Worm (Caenorhabditis elegans) whole organism, L4 larva: ENCODE data around the gene M04D8.7.

Experiments
- F44E2.7 ChIP-seq: fragments of 200-800 bp; sonication (Bioruptor generic); IDR thresholded peaks from 2 replicates; pipeline ENCODE4 v2.1.2; 2022; ENCODE audit warnings: missing genetic modification characterization, missing compliant biosample characterization
- R02D3.7 ChIP-seq: fragments of 150-350 bp; sonication (generic microtip); optimal IDR thresholded peaks from 3 replicates; lab custom pipeline; 2014; ENCODE audit warnings: missing biosample characterization, missing genetic modification characterization
- T26A8.4 ChIP-seq: fragments of 200-800 bp; sonication (Bioruptor generic); IDR thresholded peaks from 2 replicates; pipeline ENCODE4 v1.3.6; 2022; ENCODE audit warnings: missing genetic modification characterization, missing compliant biosample characterization
- Y48G9A.11 ChIP-seq: fragments of 200-800 bp; sonication (Bioruptor generic); IDR thresholded peaks from 2 replicates; pipeline ENCODE4 v1.3.6; 2022; ENCODE audit warnings: missing genetic modification reagents, missing genetic modification characterization, missing compliant biosample characterization
- Y5F2A.4 ChIP-seq: fragments of 200-800 bp; sonication (Bioruptor generic); optimal IDR thresholded peaks from 2 replicates; lab custom pipeline; 2018; ENCODE audit warnings: mild to moderate bottlenecking, missing genetic modification characterization, missing compliant biosample characterization
- aha-1 ChIP-seq: fragments of 150-350 bp; peaks from one replicate; lab custom pipeline; 2014; ENCODE audit warnings: missing biosample characterization, missing genetic modification characterization
- aly-2 ChIP-seq: sonication (generic microtip); optimal IDR thresholded peaks from 2 replicates; lab custom pipeline; 2018; ENCODE audit warnings: missing biosample characterization, missing genetic modification characterization
- ceh-28 ChIP-seq: fragments of 150-350 bp; optimal IDR thresholded peaks from 2 replicates; lab custom pipeline; 2014; ENCODE audit warnings: missing biosample characterization, missing genetic modification reagents, missing genetic modification characterization
- ceh-32 ChIP-seq: sonication (generic microtip); optimal IDR thresholded peaks from 2 replicates; lab custom pipeline; 2016; ENCODE audit warnings: mild to moderate bottlenecking, missing genetic modification characterization, missing compliant biosample characterization; ENCODE audit not compliant: poor library complexity
- ceh-44 ChIP-seq: fragments of 200-800 bp; sonication (Bioruptor generic); IDR thresholded peaks from 2 replicates; pipeline ENCODE4 v1.3.6; 2022; ENCODE audit warnings: missing genetic modification reagents, missing genetic modification characterization, missing compliant biosample characterization
- ceh-62 ChIP-seq: sonication (generic microtip); optimal IDR thresholded peaks from 2 replicates; lab custom pipeline; 2017; ENCODE audit warnings: missing biosample characterization, missing genetic modification characterization
- cey-2 ChIP-seq: sonication (generic microtip); optimal IDR thresholded peaks from 3 replicates; lab custom pipeline; 2017; ENCODE audit warnings: missing genetic modification characterization, mild to moderate bottlenecking, missing compliant biosample characterization, antibody characterized with exemption, borderline replicate concordance; ENCODE audit not compliant: insufficient read depth
- ctbp-1 ChIP-seq: fragments of 200-800 bp; sonication (Bioruptor generic); IDR thresholded peaks from 2 replicates; pipeline ENCODE4 v1.3.6; 2022; ENCODE audit warnings: missing genetic modification reagents, missing genetic modification characterization, missing compliant biosample characterization
- daf-16 ChIP-seq, 3 experiments: sonication (generic microtip); optimal IDR thresholded peaks; 2 replicates each; lab custom pipeline; 2016 to 2017; ENCODE audit warnings: missing genetic modification characterization in 3 of 3, missing genetic modification reagents in 3 of 3, mild to moderate bottlenecking in 2 of 3, missing compliant biosample characterization in 2 of 3, missing biosample characterization in 1 of 3, moderate library complexity in 1 of 3
- daf-19 ChIP-seq: fragments of 200-800 bp; sonication (Bioruptor generic); conservative IDR thresholded peaks from 2 replicates; pipeline ENCODE4 v1.3.6; 2022; ENCODE audit warnings: missing genetic modification characterization, missing compliant biosample characterization
- dmd-6 ChIP-seq: fragments of 200-800 bp; sonication (Bioruptor generic); IDR thresholded peaks from 2 replicates; pipeline ENCODE4 v1.3.6; 2022; ENCODE audit warnings: missing genetic modification reagents, missing genetic modification characterization, missing compliant biosample characterization
- dve-1 ChIP-seq: sonication (generic microtip); optimal IDR thresholded peaks from 2 replicates; lab custom pipeline; 2017; ENCODE audit warnings: antibody characterized with exemption, mild to moderate bottlenecking, missing genetic modification characterization, missing compliant biosample characterization; ENCODE audit not compliant: insufficient read depth
- fos-1 ChIP-seq: fragments of 150-350 bp; optimal IDR thresholded peaks from 2 replicates; lab custom pipeline; 2014; ENCODE audit warnings: missing biosample characterization, missing genetic modification characterization
- gei-8 ChIP-seq: fragments of 200-800 bp; sonication (Bioruptor generic); optimal IDR thresholded peaks from 2 replicates; lab custom pipeline; 2018; ENCODE audit warnings: mild to moderate bottlenecking, missing genetic modification characterization, missing compliant biosample characterization
- lin-29 ChIP-seq: fragments of 200-800 bp; sonication (Bioruptor generic); IDR thresholded peaks from 2 replicates; pipeline ENCODE4 v1.3.6; 2022; ENCODE audit warnings: missing genetic modification reagents, missing genetic modification characterization, missing compliant biosample characterization
- lir-3 ChIP-seq: sonication (generic microtip); optimal IDR thresholded peaks from 2 replicates; lab custom pipeline; 2016; ENCODE audit warnings: mild to moderate bottlenecking, missing genetic modification characterization, missing compliant biosample characterization
- lsy-2 ChIP-seq, 2 experiments: fragments of 150-350 bp in 1 of 2; sonication (generic microtip) in 1 of 2; optimal IDR thresholded peaks; 2 replicates each; lab custom pipeline; 2014 to 2017; ENCODE audit warnings: missing biosample characterization in 2 of 2, missing genetic modification characterization in 2 of 2
- mdl-1 ChIP-seq, 2 experiments: fragments of 150-350 bp in 1 of 2; sonication (generic microtip) in 1 of 2; optimal IDR thresholded peaks; 2 replicates each; lab custom pipeline; 2014 to 2017; ENCODE audit warnings: missing biosample characterization in 2 of 2, missing genetic modification characterization in 2 of 2
- mdt-29 ChIP-seq: fragments of 200-800 bp; sonication (Bioruptor generic); IDR thresholded peaks from 2 replicates; pipeline ENCODE4 v1.3.6; 2022; ENCODE audit warnings: missing genetic modification reagents, missing genetic modification characterization, missing compliant biosample characterization
- mes-2 ChIP-seq: sonication (generic microtip); optimal IDR thresholded peaks from 2 replicates; lab custom pipeline; 2016; ENCODE audit warnings: missing genotype, mild to moderate bottlenecking, missing genetic modification characterization, missing compliant biosample characterization; ENCODE audit not compliant: poor library complexity, severe bottlenecking
- mxl-2 ChIP-seq: fragments of 200-800 bp; sonication (Bioruptor generic); conservative IDR thresholded peaks from 2 replicates; pipeline ENCODE4 v1.3.6; 2022; ENCODE audit warnings: missing genetic modification reagents, missing genetic modification characterization, missing compliant biosample characterization
- nhr-10 ChIP-seq: fragments of 150-350 bp; optimal IDR thresholded peaks from 2 replicates; lab custom pipeline; 2014; ENCODE audit warnings: missing biosample characterization, missing genetic modification characterization
- nhr-28 ChIP-seq: fragments of 150-350 bp; optimal IDR thresholded peaks from 2 replicates; lab custom pipeline; 2014; ENCODE audit warnings: missing biosample characterization, missing genetic modification characterization
- nhr-41 ChIP-seq: fragments of 200-800 bp; sonication (Bioruptor generic); IDR thresholded peaks from 2 replicates; pipeline ENCODE4 v1.3.6; 2022; ENCODE audit warnings: missing genetic modification reagents, missing genetic modification characterization, missing compliant biosample characterization
- nhr-42 ChIP-seq: fragments of 200-800 bp; sonication (Bioruptor generic); IDR thresholded peaks from 2 replicates; pipeline ENCODE4 v1.3.6; 2022; ENCODE audit warnings: missing genetic modification characterization, missing compliant biosample characterization
- nhr-6 ChIP-seq: fragments of 150-350 bp; optimal IDR thresholded peaks from 2 replicates; lab custom pipeline; 2014; ENCODE audit warnings: missing biosample characterization, missing genetic modification characterization
- pqm-1 ChIP-seq: sonication (generic microtip); optimal IDR thresholded peaks from 2 replicates; lab custom pipeline; 2017; ENCODE audit warnings: missing biosample characterization, missing genetic modification characterization
- rbr-2 ChIP-seq: sonication (generic microtip); optimal IDR thresholded peaks from 2 replicates; lab custom pipeline; 2016; ENCODE audit warnings: missing genotype, missing genetic modification characterization, missing compliant biosample characterization
- saeg-2 ChIP-seq: fragments of 200-800 bp; sonication (Bioruptor generic); IDR thresholded peaks from 2 replicates; pipeline ENCODE4 v1.3.6; 2022; ENCODE audit warnings: missing genetic modification reagents, missing genetic modification characterization, missing compliant biosample characterization
- sdz-12 ChIP-seq: fragments of 200-800 bp; sonication (Bioruptor generic); optimal IDR thresholded peaks from 2 replicates; lab custom pipeline; 2018; ENCODE audit warnings: mild to moderate bottlenecking, missing genetic modification characterization, missing compliant biosample characterization
- set-16 ChIP-seq: fragments of 200-800 bp; sonication (Bioruptor generic); IDR thresholded peaks from 2 replicates; pipeline ENCODE4 v1.3.6; 2022; ENCODE audit warnings: missing genetic modification reagents, missing genetic modification characterization, missing compliant biosample characterization
- spr-3 ChIP-seq: fragments of 200-800 bp; sonication (Bioruptor generic); optimal IDR thresholded peaks from 2 replicates; lab custom pipeline; 2018; ENCODE audit warnings: mild to moderate bottlenecking, missing genetic modification characterization, missing compliant biosample characterization
- unc-39 ChIP-seq: sonication (generic microtip); optimal IDR thresholded peaks from 2 replicates; lab custom pipeline; 2017; ENCODE audit warnings: missing biosample characterization, missing genetic modification characterization
- unc-62 ChIP-seq, 3 experiments: fragments of 150-350 bp in 1 of 3; sonication (generic microtip); optimal IDR thresholded peaks in 2 of 3; peaks in 1 of 3; 1 replicate in 1 of 3; 2 replicates in 2 of 3; lab custom pipeline; 2014 to 2017; ENCODE audit warnings: missing biosample characterization in 3 of 3, missing genetic modification characterization in 3 of 3, missing genetic modification reagents in 3 of 3, missing genotype in 1 of 3
- zag-1 ChIP-seq: fragments of 150-350 bp; optimal IDR thresholded peaks from 2 replicates; lab custom pipeline; 2014; ENCODE audit warnings: missing biosample characterization, missing genetic modification characterization
- zip-2 ChIP-seq: fragments of 150-350 bp; optimal IDR thresholded peaks from 2 replicates; lab custom pipeline; 2014; ENCODE audit warnings: missing biosample characterization, missing genetic modification characterization
- ztf-11 ChIP-seq: fragments of 150-350 bp; optimal IDR thresholded peaks from 2 replicates; lab custom pipeline; 2014; ENCODE audit warnings: missing biosample characterization, missing genetic modification characterization

M04D8.7 gene

DNA sequence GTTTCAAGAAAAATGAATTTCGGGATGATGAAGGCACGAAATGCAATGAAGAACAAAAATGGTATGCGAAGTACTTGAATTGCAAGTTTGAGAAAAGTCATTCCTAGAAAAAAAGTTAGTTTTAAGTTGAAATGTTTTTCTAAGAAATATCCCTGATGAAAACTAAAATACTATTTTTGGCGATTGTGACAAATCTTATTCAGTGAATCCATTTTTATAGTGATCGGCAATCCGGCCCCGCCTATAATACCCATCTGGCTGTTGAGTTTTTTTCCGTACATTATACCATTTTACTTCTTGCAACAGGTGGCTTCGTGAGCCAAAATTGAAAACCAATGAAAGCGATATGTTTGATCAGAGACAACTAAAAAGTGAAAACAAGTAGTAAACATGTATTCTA lies 38.0 kb upstream of the M04D8.7 start, which contains the start of gene C05B5.17:
TSS of gene C05B5.17 (minus strand) at position 101 of the 400 bp plus-strand sequence.
- TF ChIP-seq set-16 (no peak), cey-2 (tag; lab: Kevin White, UChicago) (no peak), mes-2 (no peak), ztf-11 (no peak), nhr-10 (tag; lab: Kevin White, UChicago) (no peak), ctbp-1 (GFP tag; lab: Robert Waterston, UW) (no peak), aha-1 (tag; lab: Kevin White, UChicago) (no peak), unc-39 (no peak), nhr-28 (no peak)

ce11 chrIII:10000428-10000827 lies 36.8 kb upstream of the M04D8.7 start, which contains the start of gene C05B5.2:
C05B5.2 (minus strand) TSS chrIII:10000528.
- TF ChIP-seq spr-3 (no peak), ceh-28 (tag; lab: Kevin White, UChicago) (no peak), dve-1 (tag; lab: Kevin White, UChicago) (no peak), Y48G9A.11 (GFP tag; lab: Robert Waterston, UW) (no peak), nhr-41 (no peak)

DNA sequence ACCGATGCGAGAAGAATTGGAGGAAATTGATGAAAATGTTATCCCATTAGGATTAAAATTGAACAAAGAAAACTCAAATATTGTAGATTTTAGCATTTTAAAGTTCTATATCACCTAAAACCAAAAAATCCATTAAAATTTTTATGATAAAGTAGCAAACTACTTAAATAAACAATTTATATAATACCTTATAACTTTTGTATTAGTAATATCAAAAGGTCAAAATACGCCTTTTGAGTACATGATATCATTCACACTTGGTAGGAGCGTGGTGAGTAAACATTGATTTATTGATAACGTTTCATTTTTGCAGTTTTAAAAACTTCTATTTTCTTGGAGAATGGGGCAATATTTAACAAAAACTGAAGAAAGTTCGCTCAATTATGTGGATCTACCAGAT lies 36.2 kb upstream of the M04D8.7 start, which contains the start of gene C05B5.5:
TSS of gene C05B5.5 (plus strand) at position 301 of the 400 bp plus-strand sequence.
- no peak for TF ChIP-seq mdl-1 (tag; optimal IDR thresholded peaks at IDR 0.05; lab: Kevin White, UChicago)
- no peak for TF ChIP-seq daf-19
- TF ChIP-seq F44E2.7 (GFP tag; lab: Robert Waterston, UW): no peak
- TF ChIP-seq saeg-2 (GFP tag; lab: Robert Waterston, UW): no peak
- TF ChIP-seq daf-16 (GFP tag; optimal IDR thresholded peaks at IDR 0.05; lab: Kevin White, UChicago): no peak
- TF ChIP-seq daf-16 (tag; optimal IDR thresholded peaks at IDR 0.05; lab: Kevin White, UChicago): peak; percentile 32
- TF ChIP-seq mdt-29 (GFP tag; lab: Robert Waterston, UW): no peak
- TF ChIP-seq ztf-11: no peak
- TF ChIP-seq lin-29 (GFP tag; lab: Robert Waterston, UW): no peak
- no peak for TF ChIP-seq nhr-42
- TF ChIP-seq nhr-28: no peak
- no peak for TF ChIP-seq Y5F2A.4 (GFP tag; lab: Kevin White, UChicago)
- no peak for TF ChIP-seq ceh-62 (tag; lab: Kevin White, UChicago)
- TF ChIP-seq ceh-44 (GFP tag; lab: Robert Waterston, UW): no peak
- no peak for TF ChIP-seq mes-2
- TF ChIP-seq T26A8.4 (GFP tag; lab: Robert Waterston, UW): no peak
- TF ChIP-seq zip-2 (tag; lab: Kevin White, UChicago): no peak
- peak; percentile 7 for TF ChIP-seq pqm-1 (tag; lab: Kevin White, UChicago)
- TF ChIP-seq rbr-2 (tag; lab: Kevin White, UChicago): no peak
- TF ChIP-seq zag-1 (tag; lab: Kevin White, UChicago): no peak
- no peak for TF ChIP-seq unc-39
- no peak for TF ChIP-seq unc-62 (GFP tag; optimal IDR thresholded peaks at IDR 0.05 in 1 of 2; lab: Kevin White, UChicago)
- TF ChIP-seq unc-62 (tag; optimal IDR thresholded peaks at IDR 0.05; lab: Kevin White, UChicago): no peak
- TF ChIP-seq lsy-2 (tag; optimal IDR thresholded peaks at IDR 0.05; lab: Kevin White, UChicago): no peak
- TF ChIP-seq nhr-10 (tag; lab: Kevin White, UChicago): no peak
- TF ChIP-seq mxl-2 (GFP tag; lab: Robert Waterston, UW): no peak
- TF ChIP-seq gei-8 (GFP tag; lab: Kevin White, UChicago): no peak
- TF ChIP-seq sdz-12 (GFP tag; lab: Kevin White, UChicago): no peak
- TF ChIP-seq nhr-6: peak; percentile 19

DNA sequence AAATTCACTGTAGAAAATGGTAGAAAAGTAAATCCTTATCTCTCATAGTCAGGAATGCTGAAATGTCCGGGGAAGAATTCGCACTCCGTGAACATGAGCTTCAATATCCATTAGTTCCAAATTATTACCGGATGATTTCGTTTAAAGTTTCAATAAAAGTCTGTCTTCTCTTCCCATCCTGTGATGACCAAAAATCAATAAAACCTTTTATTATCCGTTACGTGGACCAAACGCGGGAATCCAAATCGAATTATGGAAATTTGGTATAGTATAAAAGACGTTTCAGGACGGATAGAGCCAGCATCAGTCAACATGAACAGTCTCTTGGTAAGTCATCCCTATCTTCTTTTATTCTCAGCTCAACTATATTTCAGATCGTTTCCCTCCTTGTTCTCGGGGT lies 33.0 kb upstream of the M04D8.7 start, which contains the start of gene C05B5.11:
TSS of gene C05B5.11 (plus strand) at position 301 of the 400 bp plus-strand sequence.
- TF ChIP-seq lir-3 (tag; lab: Kevin White, UChicago) (no peak), fos-1 (tag; lab: Kevin White, UChicago) (no peak), gei-8 (GFP tag; lab: Kevin White, UChicago) (no peak), aly-2 (tag; lab: Kevin White, UChicago) (no peak), ceh-28 (tag; lab: Kevin White, UChicago) (no peak), Y48G9A.11 (GFP tag; lab: Robert Waterston, UW) (no peak), R02D3.7 (no peak), ceh-32 (tag; lab: Kevin White, UChicago) (no peak), dmd-6 (no peak)
